Fruit fly (Drosophila melanogaster) whole organism, embryonic: Measurements from ENCODE around the gene lectin-24A.

Source experiments
- Awh ChIP-seq: fragments of 200-800 bp; sonication (Bioruptor generic); IDR thresholded peaks from 2 replicates; pipeline ENCODE4, ENCODE4 v1.3.6; 2022; ENCODE audit warnings: missing biosample characterization, missing genetic modification characterization
- B-H2 ChIP-seq: fragments of 200-800 bp; sonication (Bioruptor generic); optimal IDR thresholded peaks from 2 replicates; lab custom pipeline; 2018; ENCODE audit warnings: missing biosample characterization, mild to moderate bottlenecking, missing genetic modification characterization
- Bgb ChIP-seq: fragments of 200-800 bp; sonication (Bioruptor generic); IDR thresholded peaks from 2 replicates; pipeline ENCODE4 v1.3.6; 2022; ENCODE audit warnings: missing biosample characterization, missing genetic modification characterization; ENCODE audit not compliant: partially characterized antibody
- BtbVII ChIP-seq: fragments of 200-800 bp; sonication (Bioruptor generic); optimal IDR thresholded peaks from 3 replicates; lab custom pipeline; 2017; ENCODE audit warnings: missing biosample characterization, mild to moderate bottlenecking, missing genetic modification characterization
- CG10654 ChIP-seq: fragments of 200-800 bp; sonication (Bioruptor generic); optimal IDR thresholded peaks from 2 replicates; lab custom pipeline; 2016; ENCODE audit warnings: missing biosample characterization, missing genetic modification characterization
- CG12744 ChIP-seq: fragments of 200-800 bp; sonication (Bioruptor generic); optimal IDR thresholded peaks from 2 replicates; lab custom pipeline; 2016; ENCODE audit warnings: missing biosample characterization, missing genetic modification characterization
- CG13296 ChIP-seq: fragments of 200-800 bp; sonication (Bioruptor generic); optimal IDR thresholded peaks from 3 replicates; lab custom pipeline; 2018; ENCODE audit warnings: missing biosample characterization, mild to moderate bottlenecking, missing genetic modification characterization
- CG13894 ChIP-seq: fragments of 200-800 bp; sonication (Bioruptor generic); optimal IDR thresholded peaks from 3 replicates; lab custom pipeline; 2018; ENCODE audit warnings: missing biosample characterization, mild to moderate bottlenecking, missing genetic modification characterization, moderate library complexity
- CG14014 ChIP-seq: fragments of 200-800 bp; sonication (Bioruptor generic); IDR thresholded peaks from 2 replicates; pipeline ENCODE4 v1.3.6; 2022; ENCODE audit warnings: missing biosample characterization, missing genetic modification characterization
- CG18599 ChIP-seq: fragments of 200-800 bp; sonication (Bioruptor generic); optimal IDR thresholded peaks from 3 replicates; lab custom pipeline; 2017; ENCODE audit warnings: missing biosample characterization, missing genetic modification characterization, mild to moderate bottlenecking, moderate library complexity, missing genetic modification reagents
- CG18619 ChIP-seq: fragments of 200-800 bp; sonication (Bioruptor generic); optimal IDR thresholded peaks from 3 replicates; lab custom pipeline; 2017; ENCODE audit warnings: missing biosample characterization, mild to moderate bottlenecking, missing genetic modification characterization
- CG30431 ChIP-seq: fragments of 200-800 bp; sonication (Bioruptor generic); optimal IDR thresholded peaks from 2 replicates; lab custom pipeline; 2017; ENCODE audit warnings: missing biosample characterization, missing genetic modification characterization
- CG3065 ChIP-seq: fragments of 200-800 bp; sonication (Bioruptor generic); optimal IDR thresholded peaks from 2 replicates; lab custom pipeline; 2016; ENCODE audit warnings: missing biosample characterization, missing genetic modification characterization
- CG3407 ChIP-seq: fragments of 200-800 bp; sonication (Bioruptor generic); optimal IDR thresholded peaks from 2 replicates; lab custom pipeline; 2018; ENCODE audit warnings: missing biosample characterization, mild to moderate bottlenecking, missing genetic modification characterization
- CG34224 ChIP-seq: fragments of 200-800 bp; sonication (Bioruptor generic); IDR thresholded peaks from 3 replicates; pipeline ENCODE4 v1.3.6; 2022; ENCODE audit warnings: missing biosample characterization, missing genetic modification characterization; ENCODE audit not compliant: partially characterized antibody
- CG3726 ChIP-seq: fragments of 200-800 bp; sonication (Bioruptor generic); IDR thresholded peaks from 3 replicates; pipeline ENCODE4, ENCODE4 v1.3.6; 2022; ENCODE audit warnings: missing biosample characterization, missing genetic modification characterization
- CG3838 ChIP-seq: fragments of 200-800 bp; sonication (Bioruptor generic); optimal IDR thresholded peaks from 3 replicates; lab custom pipeline; 2016; ENCODE audit warnings: missing biosample characterization, missing genetic modification characterization
- CG4730 ChIP-seq: fragments of 200-800 bp; sonication (Bioruptor generic); IDR thresholded peaks from 2 replicates; pipeline ENCODE4 v1.3.6; 2022; ENCODE audit warnings: missing biosample characterization, missing genetic modification characterization
- CG7786 ChIP-seq: fragments of 200-800 bp; sonication (Bioruptor generic); optimal IDR thresholded peaks from 2 replicates; lab custom pipeline; 2016; ENCODE audit warnings: missing biosample characterization, missing genetic modification characterization
- CHES-1-like ChIP-seq: fragments of 200-800 bp; sonication (Bioruptor generic); optimal IDR thresholded peaks from 2 replicates; lab custom pipeline; 2016; ENCODE audit warnings: missing biosample characterization, missing genetic modification characterization
- D19A ChIP-seq: fragments of 200-800 bp; optimal IDR thresholded peaks from 3 replicates; lab custom pipeline; 2019; ENCODE audit warnings: missing biosample characterization, mild to moderate bottlenecking, missing genetic modification characterization, moderate library complexity
- Dref ChIP-seq: fragments of 200-800 bp; sonication (Bioruptor generic); IDR thresholded peaks from 2 replicates; pipeline ENCODE4 v1.3.6; 2022; ENCODE audit warnings: missing biosample characterization, missing genetic modification characterization
- Gsc ChIP-seq: fragments of 200-800 bp; sonication (Bioruptor generic); IDR thresholded peaks from 2 replicates; pipeline ENCODE4 v1.3.6; 2022; ENCODE audit warnings: missing biosample characterization, missing genetic modification characterization
- Gug ChIP-seq: fragments of 200-800 bp; sonication (Bioruptor generic); IDR thresholded peaks from 4 replicates; pipeline ENCODE4 v1.3.6; 2022; ENCODE audit warnings: missing biosample characterization, missing genetic modification characterization
- HLH54F ChIP-seq: fragments of 200-800 bp; sonication (Bioruptor generic); optimal IDR thresholded peaks from 3 replicates; lab custom pipeline; 2016; ENCODE audit warnings: missing biosample characterization, missing genetic modification characterization
- Hey ChIP-seq: fragments of 200-800 bp; sonication (Bioruptor generic); optimal IDR thresholded peaks from 3 replicates; lab custom pipeline; 2018; ENCODE audit warnings: missing biosample characterization, mild to moderate bottlenecking, missing genetic modification characterization
- HmgZ ChIP-seq: fragments of 200-800 bp; sonication (Bioruptor generic); optimal IDR thresholded peaks from 2 replicates; lab custom pipeline; 2018; ENCODE audit warnings: missing biosample characterization, mild to moderate bottlenecking, missing genetic modification characterization
- Hmx ChIP-seq: fragments of 200-800 bp; sonication (Bioruptor generic); optimal IDR thresholded peaks from 2 replicates; lab custom pipeline; 2016; ENCODE audit warnings: missing biosample characterization, missing genetic modification characterization
- Med ChIP-seq: fragments of 200-800 bp; sonication (Bioruptor generic); peaks from one replicate; lab custom pipeline; 2016; ENCODE audit warnings: missing biosample characterization, missing genetic modification characterization, mild to moderate bottlenecking, inconsistent platforms, moderate library complexity
- Meics ChIP-seq: fragments of 200-800 bp; sonication (Bioruptor generic); optimal IDR thresholded peaks from 2 replicates; lab custom pipeline; 2017; ENCODE audit warnings: missing biosample characterization, mild to moderate bottlenecking, missing genetic modification characterization
- Rfx ChIP-seq: fragments of 200-800 bp; sonication (Bioruptor generic); IDR thresholded peaks from 2 replicates; pipeline ENCODE4 v1.3.6; 2022; ENCODE audit warnings: missing biosample characterization, missing genetic modification characterization
- Sry-δ ChIP-seq: fragments of 200-800 bp; sonication (Bioruptor generic); optimal IDR thresholded peaks from 2 replicates; lab custom pipeline; 2016; ENCODE audit warnings: missing biosample characterization, missing genetic modification characterization
- abd-A ChIP-seq: fragments of 200-800 bp; sonication (Bioruptor generic); optimal IDR thresholded peaks from 3 replicates; lab custom pipeline; 2019; ENCODE audit warnings: missing biosample characterization, mild to moderate bottlenecking, missing genetic modification characterization, moderate library complexity
- ash1 ChIP-seq: fragments of 200-800 bp; sonication (Bioruptor generic); optimal IDR thresholded peaks from 2 replicates; lab custom pipeline; 2018; ENCODE audit warnings: missing biosample characterization, mild to moderate bottlenecking, missing genetic modification characterization
- bcd ChIP-seq: fragments of 200-800 bp; sonication (Bioruptor generic); optimal IDR thresholded peaks from 2 replicates; lab custom pipeline; 2017; ENCODE audit warnings: missing biosample characterization, mild to moderate bottlenecking, missing genetic modification characterization
- bowl ChIP-seq: fragments of 200-800 bp; sonication (Bioruptor generic); IDR thresholded peaks from 2 replicates; pipeline ENCODE4 v1.3.6; 2022; ENCODE audit warnings: missing biosample characterization, missing genetic modification characterization
- corto ChIP-seq: fragments of 200-800 bp; sonication (Bioruptor generic); optimal IDR thresholded peaks from 2 replicates; lab custom pipeline; 2016; ENCODE audit warnings: missing biosample characterization, mild to moderate bottlenecking, missing genetic modification characterization, moderate library complexity
- da ChIP-seq: fragments of 200-800 bp; sonication (Bioruptor generic); optimal IDR thresholded peaks from 2 replicates; lab custom pipeline; 2016; ENCODE audit warnings: missing biosample characterization, missing genetic modification characterization
- dimm ChIP-seq: fragments of 200-800 bp; sonication (Bioruptor generic); IDR thresholded peaks from 2 replicates; pipeline ENCODE4 v1.3.6; 2022; ENCODE audit warnings: missing biosample characterization, missing genetic modification characterization
- dpn ChIP-seq, 2 experiments: fragments of 200-800 bp; sonication (Bioruptor generic); optimal IDR thresholded peaks; 3 replicates each; lab custom pipeline; 2016; ENCODE audit warnings: missing biosample characterization in 2 of 2, missing genetic modification characterization in 2 of 2
- fd96Cb ChIP-seq: fragments of 200-800 bp; sonication (Bioruptor generic); optimal IDR thresholded peaks from 2 replicates; lab custom pipeline; 2018; ENCODE audit warnings: missing biosample characterization, mild to moderate bottlenecking, missing genetic modification characterization, moderate library complexity
- gt ChIP-seq: fragments of 200-800 bp; sonication (Bioruptor generic); IDR thresholded peaks from 2 replicates; pipeline ENCODE4 v1.3.6; 2022; ENCODE audit warnings: missing biosample characterization, missing genetic modification characterization
- nerfin-1 ChIP-seq: fragments of 200-800 bp; sonication (Bioruptor generic); optimal IDR thresholded peaks from 3 replicates; lab custom pipeline; 2019; ENCODE audit warnings: missing biosample characterization, mild to moderate bottlenecking, missing genetic modification characterization, moderate library complexity
- nmo ChIP-seq: fragments of 200-800 bp; sonication (Bioruptor generic); optimal IDR thresholded peaks from 2 replicates; lab custom pipeline; 2018; ENCODE audit warnings: missing biosample characterization, mild to moderate bottlenecking, missing genetic modification characterization, moderate library complexity
- pzg ChIP-seq: fragments of 200-800 bp; sonication (Bioruptor generic); optimal IDR thresholded peaks from 3 replicates; lab custom pipeline; 2018; ENCODE audit warnings: missing biosample characterization, mild to moderate bottlenecking, missing genetic modification characterization, moderate library complexity
- sna ChIP-seq: fragments of 200-800 bp; sonication (Bioruptor generic); IDR thresholded peaks from 2 replicates; pipeline ENCODE4 v1.3.6; 2022; ENCODE audit warnings: missing biosample characterization, missing genetic modification characterization; ENCODE audit not compliant: partially characterized antibody
- tap ChIP-seq: fragments of 200-800 bp; optimal IDR thresholded peaks from 3 replicates; lab custom pipeline; 2019; ENCODE audit warnings: missing biosample characterization, mild to moderate bottlenecking, missing genetic modification characterization, moderate library complexity
- trem ChIP-seq: fragments of 200-800 bp; optimal IDR thresholded peaks from 3 replicates; lab custom pipeline; 2019; ENCODE audit warnings: missing biosample characterization, mild to moderate bottlenecking, missing genetic modification characterization, moderate library complexity
- vnd ChIP-seq: fragments of 200-800 bp; sonication (Bioruptor generic); IDR thresholded peaks from 3 replicates; pipeline ENCODE4 v1.3.6; 2022; ENCODE audit warnings: missing biosample characterization, missing genetic modification characterization; ENCODE audit not compliant: partially characterized antibody
- wek ChIP-seq: fragments of 200-800 bp; sonication (Bioruptor generic); optimal IDR thresholded peaks from 3 replicates; lab custom pipeline; 2018; ENCODE audit warnings: missing biosample characterization, mild to moderate bottlenecking, missing genetic modification characterization, moderate library complexity
- zen ChIP-seq: fragments of 200-800 bp; sonication (Bioruptor generic); optimal IDR thresholded peaks from 3 replicates; lab custom pipeline; 2018; ENCODE audit warnings: missing biosample characterization, mild to moderate bottlenecking, missing genetic modification characterization, moderate library complexity

The lectin-24A gene

DNA sequence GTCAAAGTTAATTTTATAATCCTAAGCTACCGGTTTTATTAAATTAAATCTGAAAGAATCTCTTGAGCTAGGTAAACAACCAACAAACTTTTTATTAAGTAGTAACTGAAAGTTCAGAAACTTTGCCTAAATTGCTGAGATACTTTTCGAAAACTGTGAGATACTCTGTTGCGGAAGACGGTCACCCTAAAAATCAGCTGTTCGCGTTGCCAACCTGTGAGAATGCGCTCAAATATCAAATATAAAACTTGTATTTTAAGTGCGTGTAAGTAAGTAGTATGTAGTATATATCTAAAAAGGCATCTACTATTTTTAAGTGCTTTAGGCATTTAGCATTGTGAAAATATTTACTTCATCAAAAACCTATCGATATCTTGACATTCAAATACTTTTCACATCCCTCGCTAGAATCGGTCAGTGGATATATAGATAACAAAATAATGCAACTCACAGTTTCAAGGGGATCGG, 4.6 kb downstream of the lectin-24A start, which contains the start of the genes CG31955 and CG2818 (continued):
- TF ChIP-seq CG18599 (GFP tag; lab: Kevin White, UChicago) = no peak
- TF ChIP-seq HLH54F (GFP tag; lab: Kevin White, UChicago) = peak; percentile 35
- TF ChIP-seq HmgZ (tag; lab: Kevin White, UChicago) = peak; percentile 30
- peak; percentile 81 for TF ChIP-seq CG34224 (GFP tag; lab: Robert Waterston, UW)
- TF ChIP-seq CG30431 = no peak
- no peak for TF ChIP-seq CG10654 (GFP tag; lab: Kevin White, UChicago)
- peak; percentile 61; the same call in 1 of the 2 replicates for TF ChIP-seq Bgb
- TF ChIP-seq dimm (GFP tag; lab: Robert Waterston, UW) = no peak
- no peak for TF ChIP-seq CG18619
- no peak for TF ChIP-seq Rfx (GFP tag; lab: Robert Waterston, UW)
- peak; percentile 23 for TF ChIP-seq B-H2
- TF ChIP-seq D19A (tag; lab: Kevin White, UChicago) = no peak
- no peak for TF ChIP-seq tap (tag; lab: Kevin White, UChicago)
- no peak for TF ChIP-seq wek (GFP tag; lab: Kevin White, UChicago)
- TF ChIP-seq CG3838 (GFP tag; lab: Kevin White, UChicago) = no peak
- TF ChIP-seq bowl (GFP tag; lab: Robert Waterston, UW) = no peak
- peak; percentile 70 for TF ChIP-seq Med (GFP tag; lab: Kevin White, UChicago)
- TF ChIP-seq CG3065 (GFP tag; lab: Kevin White, UChicago) = no peak
- TF ChIP-seq ash1 = no peak
- TF ChIP-seq nmo (GFP tag; lab: Kevin White, UChicago) = peak; percentile 32
- no peak for TF ChIP-seq Gug
- TF ChIP-seq corto (GFP tag; lab: Kevin White, UChicago) = no peak
- TF ChIP-seq Dref (GFP tag; lab: Robert Waterston, UW) = peak; percentile 60
- no peak for TF ChIP-seq zen (tag; lab: Kevin White, UChicago)
- no peak for TF ChIP-seq da (GFP tag; lab: Kevin White, UChicago)
- TF ChIP-seq CG13296 (GFP tag; lab: Kevin White, UChicago) = no peak
- no peak for TF ChIP-seq Gsc (GFP tag; lab: Robert Waterston, UW)
- TF ChIP-seq bcd (GFP tag; lab: Kevin White, UChicago) = no peak
- TF ChIP-seq dpn (GFP tag; optimal IDR thresholded peaks at IDR 0.05; lab: Kevin White, UChicago) = peak in 1 of 2 experiments; percentile 14
- no peak for TF ChIP-seq CG14014
- peak; percentile 36; the same call in 1 of the 3 replicates for TF ChIP-seq vnd (GFP tag; lab: Robert Waterston, UW)
- no peak for TF ChIP-seq CG4730 (GFP tag; lab: Robert Waterston, UW)
- TF ChIP-seq abd-A (tag; lab: Kevin White, UChicago) = no peak
- TF ChIP-seq CHES-1-like (GFP tag; lab: Kevin White, UChicago) = no peak
- no peak for TF ChIP-seq Awh (GFP tag; lab: Robert Waterston, UW)
- TF ChIP-seq Hmx (GFP tag; lab: Kevin White, UChicago) = no peak
- peak; percentile 40 for TF ChIP-seq CG13894 (tag; lab: Kevin White, UChicago)
- no peak for TF ChIP-seq BtbVII (GFP tag; lab: Kevin White, UChicago)
- TF ChIP-seq CG3726 (GFP tag; lab: Robert Waterston, UW) = no peak
- peak; percentile 71 for TF ChIP-seq pzg (GFP tag; lab: Kevin White, UChicago)
- no peak for TF ChIP-seq Hey (tag; lab: Kevin White, UChicago)
- no peak for TF ChIP-seq CG12744 (GFP tag; lab: Kevin White, UChicago)
- TF ChIP-seq sna = peak; percentile 85
- TF ChIP-seq nerfin-1 (tag; lab: Kevin White, UChicago) = no peak
- peak; percentile 28 for TF ChIP-seq trem (tag; lab: Kevin White, UChicago)
- TF ChIP-seq fd96Cb = no peak
- peak; percentile 86 for TF ChIP-seq Sry-δ (GFP tag; lab: Kevin White, UChicago)
- TF ChIP-seq gt (GFP tag; lab: Robert Waterston, UW) = no peak
- TF ChIP-seq CG7786 = no peak
- peak; percentile 9 for TF ChIP-seq Meics (GFP tag; lab: Kevin White, UChicago)
- no peak for TF ChIP-seq CG3407 (GFP tag; lab: Kevin White, UChicago)
